Fruit fly (Drosophila melanogaster): ENCODE data around the gene CG15012.

DNA sequence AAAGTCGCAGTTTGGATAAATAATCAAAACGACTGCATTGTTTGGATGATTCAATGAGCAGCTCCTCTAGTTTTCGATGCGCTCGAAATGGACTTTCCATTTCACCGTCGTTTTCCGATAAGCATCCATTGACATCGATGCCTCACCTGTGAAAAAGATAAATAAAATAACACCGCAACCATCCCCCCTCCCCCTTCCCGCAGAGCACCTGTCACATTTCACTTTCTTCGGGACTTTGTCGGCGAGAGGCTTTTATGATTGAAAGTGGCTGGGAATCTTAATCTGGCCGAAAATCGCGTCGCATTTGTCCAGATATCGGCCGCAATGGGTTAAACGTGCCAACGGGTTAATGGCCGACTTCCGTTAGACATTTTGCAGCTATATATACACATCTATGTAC lies 22.8 kb downstream of the CG15012 start:
- TF ChIP-seq pan (optimal IDR thresholded peaks at IDR 0.05) = no peak
- no peak for TF ChIP-seq Dll (optimal IDR thresholded peaks at IDR 0.05)
- TF ChIP-seq usp (GFP tag; optimal IDR thresholded peaks at IDR 0.05) = no peak
- no peak for TF ChIP-seq CG8478 (optimal IDR thresholded peaks at IDR 0.05)

Measured in whole organism.